Worm (Caenorhabditis elegans) whole organism, mixed stage, embryonic: ENCODE results near the gene srz-6.

Source experiments
- M03D4.4 ChIP-seq: sonication (generic microtip); optimal IDR thresholded peaks from 2 replicates; lab custom pipeline; 2017; ENCODE audit warnings: mild to moderate bottlenecking, missing genetic modification characterization, missing compliant biosample characterization
- bed-3 ChIP-seq: fragments of 200-800 bp; sonication (Bioruptor generic); optimal IDR thresholded peaks from 3 replicates; lab custom pipeline; 2018; ENCODE audit warnings: mild to moderate bottlenecking, missing genetic modification characterization, moderate library complexity, missing compliant biosample characterization
- blmp-1 ChIP-seq: fragments of 150-350 bp; optimal IDR thresholded peaks from 2 replicates; lab custom pipeline; 2014; ENCODE audit warnings: missing biosample characterization, missing genetic modification characterization
- ceh-39 ChIP-seq: fragments of 150-350 bp; optimal IDR thresholded peaks from 2 replicates; lab custom pipeline; 2014; ENCODE audit warnings: missing biosample characterization, missing genetic modification characterization
- ceh-43 ChIP-seq: fragments of 200-800 bp; sonication (Bioruptor generic); optimal IDR thresholded peaks from 2 replicates; lab custom pipeline; 2018; ENCODE audit warnings: mild to moderate bottlenecking, missing genetic modification characterization, moderate library complexity, missing compliant biosample characterization
- ceh-83 ChIP-seq: fragments of 200-800 bp; sonication (Bioruptor generic); optimal IDR thresholded peaks from 2 replicates; lab custom pipeline; 2018; ENCODE audit warnings: mild to moderate bottlenecking, missing genetic modification characterization, missing compliant biosample characterization
- ces-1 ChIP-seq: fragments of 150-350 bp; optimal IDR thresholded peaks from 2 replicates; lab custom pipeline; 2014; ENCODE audit warnings: missing biosample characterization, missing genetic modification reagents, missing genetic modification characterization
- cnd-1 ChIP-seq: fragments of 200-800 bp; sonication (Bioruptor generic); optimal IDR thresholded peaks from 2 replicates; lab custom pipeline; 2018; ENCODE audit warnings: mild to moderate bottlenecking, missing genetic modification characterization, missing compliant biosample characterization
- drap-1 ChIP-seq: fragments of 200-800 bp; sonication (Bioruptor generic); optimal IDR thresholded peaks from 3 replicates; lab custom pipeline; 2018; ENCODE audit warnings: mild to moderate bottlenecking, missing genetic modification characterization, missing compliant biosample characterization
- elt-1 ChIP-seq: sonication (generic microtip); optimal IDR thresholded peaks from 2 replicates; lab custom pipeline; 2017; ENCODE audit warnings: missing genetic modification characterization, mild to moderate bottlenecking, missing compliant biosample characterization, antibody characterized with exemption, moderate library complexity, borderline replicate concordance; ENCODE audit not compliant: insufficient read depth
- elt-3 ChIP-seq: fragments of 150-350 bp; optimal IDR thresholded peaks from 2 replicates; lab custom pipeline; 2014; ENCODE audit warnings: missing biosample characterization, missing genetic modification characterization
- flh-1 ChIP-seq: fragments of 200-800 bp; sonication (Bioruptor generic); optimal IDR thresholded peaks from 2 replicates; lab custom pipeline; 2018; ENCODE audit warnings: mild to moderate bottlenecking, missing genetic modification characterization, moderate library complexity, missing compliant biosample characterization
- ham-2 ChIP-seq: fragments of 200-800 bp; sonication (Bioruptor generic); optimal IDR thresholded peaks from 2 replicates; lab custom pipeline; 2018; ENCODE audit warnings: mild to moderate bottlenecking, missing genetic modification characterization, missing compliant biosample characterization
- hlh-1 ChIP-seq: fragments of 150-350 bp; optimal IDR thresholded peaks from 2 replicates; lab custom pipeline; 2014; ENCODE audit warnings: missing biosample characterization, missing genetic modification reagents, missing genetic modification characterization
- lin-13 ChIP-seq: fragments of 150-350 bp; optimal IDR thresholded peaks from 2 replicates; lab custom pipeline; 2014; ENCODE audit warnings: missing biosample characterization, missing genetic modification characterization
- lin-32 ChIP-seq: fragments of 200-800 bp; sonication (Bioruptor generic); optimal IDR thresholded peaks from 2 replicates; lab custom pipeline; 2018; ENCODE audit warnings: mild to moderate bottlenecking, missing genetic modification characterization, missing compliant biosample characterization
- lsy-2 ChIP-seq: fragments of 150-350 bp; optimal IDR thresholded peaks from 2 replicates; lab custom pipeline; 2014; ENCODE audit warnings: missing biosample characterization, missing genetic modification characterization
- mab-5 ChIP-seq: fragments of 150-350 bp; optimal IDR thresholded peaks from 2 replicates; lab custom pipeline; 2014; ENCODE audit warnings: missing biosample characterization, missing genetic modification characterization
- mep-1 ChIP-seq: fragments of 150-350 bp; optimal IDR thresholded peaks from 2 replicates; lab custom pipeline; 2017; ENCODE audit warnings: missing biosample characterization, missing genetic modification reagents, missing genetic modification characterization, inconsistent platforms
- mls-2 ChIP-seq: sonication (generic microtip); optimal IDR thresholded peaks from 2 replicates; lab custom pipeline; 2016; ENCODE audit warnings: mild to moderate bottlenecking, missing genetic modification characterization, moderate library complexity, missing compliant biosample characterization
- nhr-12 ChIP-seq: fragments of 150-350 bp; optimal IDR thresholded peaks from 2 replicates; lab custom pipeline; 2014; ENCODE audit warnings: missing biosample characterization, missing genetic modification characterization
- nhr-2 ChIP-seq: fragments of 150-350 bp; optimal IDR thresholded peaks from 2 replicates; lab custom pipeline; 2014; ENCODE audit warnings: missing biosample characterization, missing genetic modification characterization
- nhr-237 ChIP-seq: fragments of 150-350 bp; optimal IDR thresholded peaks from 2 replicates; lab custom pipeline; 2014; ENCODE audit warnings: missing biosample characterization, missing genetic modification characterization
- nhr-28 ChIP-seq: fragments of 150-350 bp; optimal IDR thresholded peaks from 2 replicates; lab custom pipeline; 2014; ENCODE audit warnings: missing biosample characterization, missing genetic modification characterization
- nhr-76 ChIP-seq: sonication (generic microtip); optimal IDR thresholded peaks from 2 replicates; lab custom pipeline; 2017; ENCODE audit warnings: missing biosample characterization, missing genetic modification characterization
- pha-4 ChIP-seq: fragments of 150-350 bp; optimal IDR thresholded peaks from 2 replicates; lab custom pipeline; 2018; ENCODE audit warnings: missing biosample characterization, missing genetic modification reagents, missing genetic modification characterization
- sem-2 ChIP-seq: fragments of 200-800 bp; sonication (Bioruptor generic); optimal IDR thresholded peaks from 2 replicates; lab custom pipeline; 2018; ENCODE audit warnings: mild to moderate bottlenecking, missing genetic modification characterization, missing compliant biosample characterization
- snpc-4 ChIP-seq: fragments of 150-350 bp; optimal IDR thresholded peaks from 2 replicates; lab custom pipeline; 2014; ENCODE audit warnings: missing biosample characterization, missing genetic modification characterization
- sptf-1 ChIP-seq: sonication (generic microtip); optimal IDR thresholded peaks from 2 replicates; lab custom pipeline; 2017; ENCODE audit warnings: mild to moderate bottlenecking, missing genetic modification characterization, moderate library complexity, missing compliant biosample characterization
- tbx-8 ChIP-seq: fragments of 200-800 bp; sonication (Bioruptor generic); optimal IDR thresholded peaks from 2 replicates; lab custom pipeline; 2018; ENCODE audit warnings: mild to moderate bottlenecking, missing genetic modification characterization, moderate library complexity, missing compliant biosample characterization
- unc-120 ChIP-seq: sonication (generic microtip); optimal IDR thresholded peaks from 2 replicates; lab custom pipeline; 2017; ENCODE audit warnings: missing genetic modification characterization, missing compliant biosample characterization; ENCODE audit not compliant: poor library complexity, severe bottlenecking
- unc-39 ChIP-seq: fragments of 150-350 bp; optimal IDR thresholded peaks from 2 replicates; lab custom pipeline; 2014; ENCODE audit warnings: missing biosample characterization, missing genetic modification characterization
- unc-62 ChIP-seq: fragments of 150-350 bp; optimal IDR thresholded peaks from 2 replicates; lab custom pipeline; 2014; ENCODE audit warnings: missing biosample characterization, missing genetic modification reagents, missing genetic modification characterization
- zip-8 ChIP-seq: fragments of 150-350 bp; optimal IDR thresholded peaks from 2 replicates; lab custom pipeline; 2014; ENCODE audit warnings: missing biosample characterization, missing genetic modification characterization
- ztf-11 ChIP-seq: fragments of 150-350 bp; optimal IDR thresholded peaks from 2 replicates; lab custom pipeline; 2014; ENCODE audit warnings: missing biosample characterization, missing genetic modification characterization

srz-6 gene

ce11 chrII:12489903-12490302 lies 2.1 kb upstream of the srz-6 start, which contains the start of gene T21B4.15:
Gene T21B4.15, plus strand, starts transcription at chrII:12490203.
- no peak for TF ChIP-seq nhr-2 (tag; lab: Kevin White, UChicago)
- TF ChIP-seq nhr-12: no peak
- no peak for TF ChIP-seq ceh-39 (tag; lab: Kevin White, UChicago)

- TF ChIP-seq elt-1: no peak
- TF ChIP-seq drap-1: no peak
- TF ChIP-seq lin-32 (GFP tag; lab: Kevin White, UChicago): no peak
- no peak for TF ChIP-seq flh-1
- no peak for TF ChIP-seq elt-3 (tag; lab: Kevin White, UChicago)
- no peak for TF ChIP-seq unc-62 (GFP tag; lab: Kevin White, UChicago)
- TF ChIP-seq ztf-11 (tag; lab: Kevin White, UChicago): no peak
- TF ChIP-seq tbx-8 (GFP tag; lab: Kevin White, UChicago): no peak
- no peak for TF ChIP-seq nhr-76 (tag; lab: Kevin White, UChicago)
- no peak for TF ChIP-seq ces-1 (GFP tag; lab: Kevin White, UChicago)
- TF ChIP-seq zip-8 (tag; lab: Kevin White, UChicago): no peak
- no peak for TF ChIP-seq snpc-4
Observed at ce11 chrII:12494067-12494477, 2.0 kb downstream of the srz-6 start.

ce11 chrII:12494556-12495131 lies 2.6 kb downstream of the srz-6 start, which contains the start of gene col-85:
Gene col-85, minus strand, starts transcription at chrII:12495095.
- peak; percentile 45 for TF ChIP-seq nhr-237 (tag; lab: Kevin White, UChicago)
- peak; percentile 47 for TF ChIP-seq ces-1 (GFP tag; lab: Kevin White, UChicago)
- TF ChIP-seq zip-8 (tag; lab: Kevin White, UChicago): no peak
- peak; percentile 86 for TF ChIP-seq sem-2 (GFP tag; lab: Kevin White, UChicago)
- no peak for TF ChIP-seq nhr-2 (tag; lab: Kevin White, UChicago)
- TF ChIP-seq bed-3 (GFP tag; lab: Kevin White, UChicago): peak; percentile 94
- peak; percentile 10 for TF ChIP-seq elt-1
- TF ChIP-seq snpc-4: no peak
- peak; percentile 94 for TF ChIP-seq drap-1
- peak; percentile 91 for TF ChIP-seq tbx-8 (GFP tag; lab: Kevin White, UChicago)
- peak; percentile 96 for TF ChIP-seq ceh-83 (GFP tag; lab: Kevin White, UChicago)
- peak; percentile 98 for TF ChIP-seq mls-2 (tag; lab: Kevin White, UChicago)
- peak; percentile 18 for TF ChIP-seq pha-4 (tag; lab: Kevin White, UChicago)
- peak; percentile 48 for TF ChIP-seq lsy-2 (tag; lab: Kevin White, UChicago)
- TF ChIP-seq sptf-1 (tag; lab: Kevin White, UChicago): peak; percentile 97
- TF ChIP-seq unc-62 (GFP tag; lab: Kevin White, UChicago): peak; percentile 23
- TF ChIP-seq ceh-39 (tag; lab: Kevin White, UChicago): peak; percentile 1
- TF ChIP-seq lin-13 (tag; lab: Kevin White, UChicago): peak; percentile 15
- peak; percentile 49 for TF ChIP-seq mab-5 (tag; lab: Kevin White, UChicago)
- TF ChIP-seq cnd-1: peak; percentile 89
- peak; percentile 94 for TF ChIP-seq ham-2 (GFP tag; lab: Kevin White, UChicago)
- peak; percentile 4 for TF ChIP-seq elt-3 (tag; lab: Kevin White, UChicago)
- peak; percentile 91 for TF ChIP-seq lin-32 (GFP tag; lab: Kevin White, UChicago)
- peak; percentile 40 for TF ChIP-seq ztf-11 (tag; lab: Kevin White, UChicago)
- peak; percentile 50 for TF ChIP-seq unc-39 (tag; lab: Kevin White, UChicago)
- peak; percentile 58 for TF ChIP-seq mep-1 (tag; lab: Kevin White, UChicago)
- TF ChIP-seq nhr-76 (tag; lab: Kevin White, UChicago): no peak
- TF ChIP-seq hlh-1 (tag; lab: Kevin White, UChicago): no peak
- peak; percentile 72 for TF ChIP-seq nhr-28
- peak; percentile 94 for TF ChIP-seq ceh-43 (GFP tag; lab: Kevin White, UChicago)
- no peak for TF ChIP-seq blmp-1 (tag; lab: Kevin White, UChicago)
- TF ChIP-seq M03D4.4 (tag; lab: Kevin White, UChicago): peak; percentile 95
- peak; percentile 92 for TF ChIP-seq flh-1
- TF ChIP-seq unc-120 (tag; lab: Kevin White, UChicago): peak; percentile 94
- peak; percentile 38 for TF ChIP-seq nhr-12
